Fruit fly (Drosophila melanogaster) whole organism, embryonic: ENCODE results near the gene CG3123.

ENCODE experiments used
- Awh ChIP-seq: fragments of 200-800 bp; sonication (Bioruptor generic); IDR thresholded peaks from 2 replicates; pipeline ENCODE4, ENCODE4 v1.3.6; 2022; ENCODE audit warnings: missing biosample characterization, missing genetic modification characterization
- Bteb2 ChIP-seq: fragments of 200-800 bp; sonication (Bioruptor generic); optimal IDR thresholded peaks from 2 replicates; lab custom pipeline; 2016; ENCODE audit warnings: missing biosample characterization, missing genetic modification characterization
- CG10979 ChIP-seq: fragments of 200-800 bp; sonication (Bioruptor generic); optimal IDR thresholded peaks from 2 replicates; lab custom pipeline; 2018; ENCODE audit warnings: missing biosample characterization, mild to moderate bottlenecking, missing genetic modification characterization, moderate library complexity
- CG11456 ChIP-seq: fragments of 200-800 bp; sonication (Bioruptor generic); IDR thresholded peaks from 3 replicates; pipeline ENCODE4 v1.3.6; 2022; ENCODE audit warnings: missing biosample characterization, missing genetic modification characterization
- CG11695 ChIP-seq: fragments of 200-800 bp; sonication (Bioruptor generic); IDR thresholded peaks from 3 replicates; pipeline ENCODE4 v1.3.6; 2022; ENCODE audit warnings: missing biosample characterization, missing genetic modification characterization
- CG12942 ChIP-seq: fragments of 200-800 bp; sonication (Bioruptor generic); optimal IDR thresholded peaks from 3 replicates; lab custom pipeline; 2016; ENCODE audit warnings: missing biosample characterization, missing genetic modification characterization
- CG15601 ChIP-seq: fragments of 200-800 bp; sonication (Bioruptor generic); optimal IDR thresholded peaks from 3 replicates; lab custom pipeline; 2019; ENCODE audit warnings: missing biosample characterization, mild to moderate bottlenecking, missing genetic modification characterization, moderate library complexity
- CG16779 ChIP-seq: fragments of 200-800 bp; sonication (Bioruptor generic); IDR thresholded peaks from 2 replicates; pipeline ENCODE4 v1.3.6; 2022; ENCODE audit warnings: missing biosample characterization, missing genetic modification characterization
- CG17912 ChIP-seq: fragments of 200-800 bp; sonication (Bioruptor generic); optimal IDR thresholded peaks from 2 replicates; lab custom pipeline; 2018; ENCODE audit warnings: missing biosample characterization, mild to moderate bottlenecking, missing genetic modification characterization
- CG18764 ChIP-seq: fragments of 200-800 bp; sonication (Bioruptor generic); optimal IDR thresholded peaks from 3 replicates; lab custom pipeline; 2016; ENCODE audit warnings: missing biosample characterization, missing genetic modification characterization
- CG3065 ChIP-seq: fragments of 200-800 bp; sonication (Bioruptor generic); optimal IDR thresholded peaks from 2 replicates; lab custom pipeline; 2016; ENCODE audit warnings: missing biosample characterization, missing genetic modification characterization
- CG31224 ChIP-seq: fragments of 200-800 bp; sonication (Bioruptor generic); IDR thresholded peaks from 2 replicates; pipeline ENCODE4 v1.3.6; 2022; ENCODE audit warnings: missing biosample characterization, missing genetic modification characterization
- CG31365 ChIP-seq: fragments of 200-800 bp; sonication (Bioruptor generic); optimal IDR thresholded peaks from 2 replicates; lab custom pipeline; 2018; ENCODE audit warnings: missing biosample characterization, mild to moderate bottlenecking, missing genetic modification characterization
- CG32767 ChIP-seq: fragments of 200-800 bp; sonication (Bioruptor generic); IDR thresholded peaks from 2 replicates; pipeline ENCODE4 v1.3.6; 2022; ENCODE audit warnings: missing biosample characterization, missing genetic modification characterization
- CG32772 ChIP-seq: fragments of 200-800 bp; sonication (Bioruptor generic); IDR thresholded peaks from 2 replicates; pipeline ENCODE4 v1.3.6; 2022; ENCODE audit warnings: missing biosample characterization, missing genetic modification characterization
- CG5953 ChIP-seq: fragments of 200-800 bp; sonication (Bioruptor generic); IDR thresholded peaks from 2 replicates; pipeline ENCODE4 v1.3.6; 2022; ENCODE audit warnings: missing biosample characterization, missing genetic modification characterization
- CG7372 ChIP-seq: fragments of 200-800 bp; sonication (Bioruptor generic); IDR thresholded peaks from 2 replicates; pipeline ENCODE4 v1.3.6; 2022; ENCODE audit warnings: missing biosample characterization, missing genetic modification characterization
- CG7839 ChIP-seq: fragments of 200-800 bp; sonication (Bioruptor generic); optimal IDR thresholded peaks from 3 replicates; lab custom pipeline; 2018; ENCODE audit warnings: missing biosample characterization, mild to moderate bottlenecking, missing genetic modification characterization, moderate library complexity
- D19A ChIP-seq: fragments of 200-800 bp; optimal IDR thresholded peaks from 3 replicates; lab custom pipeline; 2019; ENCODE audit warnings: missing biosample characterization, mild to moderate bottlenecking, missing genetic modification characterization, moderate library complexity
- Dip3 ChIP-seq: fragments of 200-800 bp; sonication (Bioruptor generic); optimal IDR thresholded peaks from 3 replicates; lab custom pipeline; 2016; ENCODE audit warnings: missing biosample characterization, missing genetic modification characterization
- ERR ChIP-seq: fragments of 200-800 bp; sonication (Bioruptor generic); optimal IDR thresholded peaks from 2 replicates; lab custom pipeline; 2016; ENCODE audit warnings: missing biosample characterization, missing genetic modification characterization
- H15 ChIP-seq: fragments of 200-800 bp; sonication (Bioruptor generic); IDR thresholded peaks from 3 replicates; pipeline ENCODE4 v1.3.6; 2022; ENCODE audit warnings: missing biosample characterization, missing genetic modification characterization
- Hr78 ChIP-seq, 2 experiments: fragments of 200-800 bp in 1 of 2; fragments of >200 bp in 1 of 2; sonication (Bioruptor generic) in 1 of 2; optimal IDR thresholded peaks; 2 replicates each; lab custom pipeline; 2017 to 2019; ENCODE audit warnings: missing biosample characterization in 2 of 2, missing genetic modification characterization in 2 of 2, mild to moderate bottlenecking in 1 of 2, moderate library complexity in 1 of 2
- Kr ChIP-seq: fragments of 200-800 bp; sonication (Bioruptor generic); optimal IDR thresholded peaks from 2 replicates; lab custom pipeline; 2017; ENCODE audit warnings: missing biosample characterization, mild to moderate bottlenecking, missing genetic modification characterization
- Lhr ChIP-seq: fragments of 200-800 bp; sonication (Bioruptor generic); optimal IDR thresholded peaks from 3 replicates; lab custom pipeline; 2017; ENCODE audit warnings: mild to moderate bottlenecking, missing biosample characterization, missing genetic modification reagents, missing genetic modification characterization
- Lim3 ChIP-seq: fragments of 200-800 bp; sonication (Bioruptor generic); IDR thresholded peaks from 2 replicates; pipeline ENCODE4 v1.3.6; 2022; ENCODE audit warnings: missing biosample characterization, missing genetic modification characterization
- Max ChIP-seq: fragments of 200-800 bp; sonication (Bioruptor generic); optimal IDR thresholded peaks from 2 replicates; lab custom pipeline; 2016; ENCODE audit warnings: missing biosample characterization, mild to moderate bottlenecking, missing genetic modification characterization
- Med ChIP-seq: fragments of 200-800 bp; sonication (Bioruptor generic); peaks from one replicate; lab custom pipeline; 2016; ENCODE audit warnings: missing biosample characterization, missing genetic modification characterization, mild to moderate bottlenecking, inconsistent platforms, moderate library complexity
- Meics ChIP-seq: fragments of 200-800 bp; sonication (Bioruptor generic); optimal IDR thresholded peaks from 2 replicates; lab custom pipeline; 2017; ENCODE audit warnings: missing biosample characterization, mild to moderate bottlenecking, missing genetic modification characterization
- Neu2 ChIP-seq: fragments of 200-800 bp; sonication (Bioruptor generic); optimal IDR thresholded peaks from 3 replicates; lab custom pipeline; 2016; ENCODE audit warnings: missing biosample characterization, missing genetic modification characterization, borderline replicate concordance
- Side ChIP-seq: fragments of 200-800 bp; sonication (Bioruptor generic); optimal IDR thresholded peaks from 2 replicates; lab custom pipeline; 2016; ENCODE audit warnings: missing biosample characterization, missing genetic modification characterization
- Tbp ChIP-seq: fragments of >200 bp; optimal IDR thresholded peaks from 2 replicates; lab custom pipeline; 2018; ENCODE audit warnings: missing biosample characterization, missing genetic modification characterization
- YL-1 ChIP-seq: fragments of 200-800 bp; sonication (Bioruptor generic); optimal IDR thresholded peaks from 3 replicates; lab custom pipeline; 2017; ENCODE audit warnings: missing biosample characterization, mild to moderate bottlenecking, missing genetic modification characterization
- ato ChIP-seq: fragments of 200-800 bp; sonication (Bioruptor generic); IDR thresholded peaks from 2 replicates; pipeline ENCODE4 v1.3.6; 2022; ENCODE audit warnings: missing biosample characterization, missing genetic modification characterization; ENCODE audit not compliant: partially characterized antibody
- cad ChIP-seq: fragments of >200 bp; optimal IDR thresholded peaks from 2 replicates; lab custom pipeline; 2017; ENCODE audit warnings: missing biosample characterization, missing genetic modification characterization
- ci ChIP-seq: fragments of 200-800 bp; sonication (Bioruptor generic); IDR thresholded peaks from 3 replicates; pipeline ENCODE4 v1.3.6; 2022; ENCODE audit warnings: missing biosample characterization, missing genetic modification characterization
- dmrt11E ChIP-seq: fragments of 200-800 bp; sonication (Bioruptor generic); optimal IDR thresholded peaks from 3 replicates; lab custom pipeline; 2018; ENCODE audit warnings: missing biosample characterization, mild to moderate bottlenecking, missing genetic modification characterization, moderate library complexity
- eve ChIP-seq, 2 experiments: fragments of >200 bp; optimal IDR thresholded peaks; 2 replicates each; lab custom pipeline; 2017; ENCODE audit warnings: missing biosample characterization in 2 of 2, missing genetic modification characterization in 2 of 2
- fu2 ChIP-seq: fragments of 200-800 bp; sonication (Bioruptor generic); optimal IDR thresholded peaks from 2 replicates; lab custom pipeline; 2016; ENCODE audit warnings: missing biosample characterization, missing genetic modification characterization
- jing ChIP-seq: fragments of 200-800 bp; sonication (Bioruptor generic); optimal IDR thresholded peaks from 2 replicates; lab custom pipeline; 2018; ENCODE audit warnings: missing biosample characterization, mild to moderate bottlenecking, missing genetic modification characterization
- jumu ChIP-seq: fragments of 200-800 bp; sonication (Bioruptor generic); optimal IDR thresholded peaks from 3 replicates; lab custom pipeline; 2016; ENCODE audit warnings: missing biosample characterization, missing genetic modification characterization
- ken ChIP-seq: fragments of 200-800 bp; sonication (Bioruptor generic); IDR thresholded peaks from 3 replicates; pipeline ENCODE4 v1.3.6; 2022; ENCODE audit warnings: missing biosample characterization, missing genetic modification characterization
- lab ChIP-seq: fragments of 200-800 bp; sonication (Bioruptor generic); optimal IDR thresholded peaks from 3 replicates; lab custom pipeline; 2017; ENCODE audit warnings: missing biosample characterization, missing genetic modification characterization, mild to moderate bottlenecking, moderate library complexity, missing genetic modification reagents
- onecut ChIP-seq: fragments of 200-800 bp; sonication (Bioruptor generic); IDR thresholded peaks from 2 replicates; pipeline ENCODE4 v1.3.6; 2022; ENCODE audit warnings: missing biosample characterization, missing genetic modification characterization
- pho ChIP-seq: fragments of 200-800 bp; sonication (Bioruptor generic); optimal IDR thresholded peaks from 2 replicates; lab custom pipeline; 2016; ENCODE audit warnings: missing biosample characterization, missing genetic modification characterization
- pita ChIP-seq: fragments of 200-800 bp; sonication (Bioruptor generic); optimal IDR thresholded peaks from 2 replicates; lab custom pipeline; 2017; ENCODE audit warnings: missing biosample characterization, mild to moderate bottlenecking, missing genetic modification characterization
- sd ChIP-seq: fragments of 200-800 bp; sonication (Bioruptor generic); optimal IDR thresholded peaks from 3 replicates; lab custom pipeline; 2018; ENCODE audit warnings: missing biosample characterization, mild to moderate bottlenecking, missing genetic modification characterization, moderate library complexity
- shn ChIP-seq: fragments of 200-800 bp; sonication (Bioruptor generic); optimal IDR thresholded peaks from 3 replicates; lab custom pipeline; 2016; ENCODE audit warnings: missing biosample characterization, missing genetic modification characterization
- sna ChIP-seq: fragments of 200-800 bp; sonication (Bioruptor generic); IDR thresholded peaks from 2 replicates; pipeline ENCODE4 v1.3.6; 2022; ENCODE audit warnings: missing biosample characterization, missing genetic modification characterization; ENCODE audit not compliant: partially characterized antibody
- sqz ChIP-seq: fragments of 200-800 bp; sonication (Bioruptor generic); optimal IDR thresholded peaks from 3 replicates; lab custom pipeline; 2018; ENCODE audit warnings: missing biosample characterization, mild to moderate bottlenecking, missing genetic modification characterization
- wek ChIP-seq: fragments of 200-800 bp; sonication (Bioruptor generic); optimal IDR thresholded peaks from 3 replicates; lab custom pipeline; 2018; ENCODE audit warnings: missing biosample characterization, mild to moderate bottlenecking, missing genetic modification characterization, moderate library complexity
- yki ChIP-seq: fragments of >200 bp; optimal IDR thresholded peaks from 3 replicates; lab custom pipeline; 2018

The CG3123 gene

DNA sequence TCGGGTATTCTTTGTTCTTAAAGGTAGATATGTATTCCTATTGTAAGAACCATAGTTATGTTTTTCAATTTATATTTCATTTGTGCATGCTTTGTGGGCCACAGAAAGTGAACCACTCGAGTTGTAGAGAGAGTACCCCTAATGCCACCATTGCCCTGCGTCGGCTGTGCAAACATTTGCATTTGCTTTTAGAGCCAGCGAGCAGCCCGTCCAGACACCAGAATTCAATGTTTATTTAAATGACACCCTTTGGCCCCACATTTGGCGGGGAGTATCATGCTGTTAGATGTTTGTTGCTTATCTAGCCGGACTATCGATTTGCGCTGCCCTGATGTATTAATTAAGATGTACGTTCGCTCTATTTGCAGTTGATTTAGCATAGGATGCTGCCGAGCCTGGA, 39.3 kb upstream of the CG3123 start (continued):
- TF ChIP-seq sna (GFP tag; lab: Robert Waterston, UW) (no peak), CG11695 (GFP tag; lab: Robert Waterston, UW) (peak; percentile 63), eve (GFP tag; optimal IDR thresholded peaks at IDR 0.05; lab: Kevin White, UChicago) (no peak), ci (GFP tag; lab: Robert Waterston, UW) (peak; percentile 73; the same call in 2 of the 3 replicates), CG31224 (GFP tag; lab: Robert Waterston, UW) (no peak), Meics (GFP tag; lab: Kevin White, UChicago) (peak; percentile 19), ERR (GFP tag; lab: Kevin White, UChicago) (no peak), lab (GFP tag; lab: Kevin White, UChicago) (peak; percentile 70), Hr78 (GFP tag; optimal IDR thresholded peaks at IDR 0.05; lab: Kevin White, UChicago) (peak in 1 of 2 experiments; percentile 52), jing (no peak), pita (GFP tag; lab: Kevin White, UChicago) (no peak), Med (GFP tag; lab: Kevin White, UChicago) (peak; percentile 66), ato (no peak), Dip3 (no peak), Side (GFP tag; lab: Kevin White, UChicago) (peak; percentile 7), CG5953 (no peak), Bteb2 (GFP tag; lab: Kevin White, UChicago) (no peak), wek (GFP tag; lab: Kevin White, UChicago) (peak; percentile 90), CG17912 (GFP tag; lab: Kevin White, UChicago) (no peak), CG15601 (tag; lab: Kevin White, UChicago) (peak; percentile 16), CG10979 (no peak), fu2 (GFP tag; lab: Kevin White, UChicago) (no peak), H15 (GFP tag; lab: Robert Waterston, UW) (no peak), onecut (GFP tag; lab: Robert Waterston, UW) (peak; percentile 42; the same call in 1 of the 2 replicates), CG3065 (GFP tag; lab: Kevin White, UChicago) (no peak), Tbp (GFP tag; lab: Kevin White, UChicago) (no peak), CG32772 (no peak), cad (no peak), CG32767 (GFP tag; lab: Robert Waterston, UW) (no peak), Lhr (GFP tag; lab: Kevin White, UChicago) (no peak), ken (GFP tag; lab: Robert Waterston, UW) (no peak), CG11456 (GFP tag; lab: Robert Waterston, UW) (no peak), YL-1 (GFP tag; lab: Kevin White, UChicago) (no peak), yki (lab: Kevin White, UChicago) (no peak), dmrt11E (tag; lab: Kevin White, UChicago) (no peak), CG7372 (GFP tag; lab: Robert Waterston, UW) (no peak), sqz (GFP tag; lab: Kevin White, UChicago) (peak; percentile 35), Awh (GFP tag; lab: Robert Waterston, UW) (peak; percentile 24; the same call in 1 of the 2 replicates), CG7839 (tag; lab: Kevin White, UChicago) (peak; percentile 2), Kr (GFP tag; lab: Kevin White, UChicago) (peak; percentile 10), Lim3 (GFP tag; lab: Robert Waterston, UW) (no peak), CG18764 (peak; percentile 32), Max (GFP tag; lab: Kevin White, UChicago) (no peak), Neu2 (GFP tag; lab: Kevin White, UChicago) (no peak), sd (tag; lab: Kevin White, UChicago) (no peak), CG16779 (no peak), CG12942 (GFP tag; lab: Kevin White, UChicago) (no peak), shn (no peak), jumu (GFP tag; lab: Kevin White, UChicago) (no peak), D19A (tag; lab: Kevin White, UChicago) (peak; percentile 34), pho (no peak), CG31365 (no peak)
